Worm (Caenorhabditis elegans) whole organism, young adult: ENCODE measurements around the gene F37H8.6.

Experiments used
- B0019.2 ChIP-seq: fragments of 200-800 bp; sonication (Bioruptor generic); conservative IDR thresholded peaks from 2 replicates; pipeline ENCODE4 v1.3.6; 2022; ENCODE audit warnings: missing genetic modification reagents, missing genetic modification characterization, missing compliant biosample characterization
- B0336.3 ChIP-seq: fragments of 200-800 bp; sonication (Bioruptor generic); IDR thresholded peaks from 2 replicates; pipeline ENCODE4 v1.3.6; 2022; ENCODE audit warnings: missing genetic modification characterization, missing compliant biosample characterization
- C06A6.2 ChIP-seq: fragments of 200-800 bp; sonication (Bioruptor generic); conservative IDR thresholded peaks from 2 replicates; pipeline ENCODE4 v1.3.6; 2022; ENCODE audit warnings: missing genetic modification characterization, missing compliant biosample characterization
- D2030.7 ChIP-seq: fragments of 200-800 bp; sonication (Bioruptor generic); IDR thresholded peaks from 2 replicates; pipeline ENCODE4 v1.3.6; 2022; ENCODE audit warnings: missing genetic modification reagents, missing genetic modification characterization, missing compliant biosample characterization
- F23B12.7 ChIP-seq: sonication (generic microtip); optimal IDR thresholded peaks from 2 replicates; lab custom pipeline; 2017; ENCODE audit warnings: missing genetic modification characterization, mild to moderate bottlenecking, missing compliant biosample characterization, antibody characterized with exemption, moderate library complexity; ENCODE audit not compliant: insufficient read depth
- F33H1.4 ChIP-seq: fragments of 200-800 bp; sonication (Bioruptor generic); IDR thresholded peaks from 2 replicates; pipeline ENCODE4 v1.3.6; 2022; ENCODE audit warnings: missing genetic modification reagents, missing genetic modification characterization, missing compliant biosample characterization
- F52B5.7 ChIP-seq: sonication (generic microtip); optimal IDR thresholded peaks from 2 replicates; lab custom pipeline; 2016; ENCODE audit warnings: mild to moderate bottlenecking, missing genetic modification characterization, missing compliant biosample characterization
- F55B11.4 ChIP-seq: sonication (generic microtip); optimal IDR thresholded peaks from 2 replicates; lab custom pipeline; 2016; ENCODE audit warnings: missing compliant biosample characterization, missing genetic modification characterization, borderline replicate concordance; ENCODE audit not compliant: insufficient read depth
- F57C9.4 ChIP-seq: sonication (generic microtip); optimal IDR thresholded peaks from 2 replicates; lab custom pipeline; 2017; ENCODE audit warnings: mild to moderate bottlenecking, missing genetic modification characterization, missing compliant biosample characterization
- K11D2.4 ChIP-seq: fragments of 200-800 bp; sonication (Bioruptor generic); IDR thresholded peaks from 2 replicates; pipeline ENCODE4 v1.3.6; 2022; ENCODE audit warnings: missing genetic modification reagents, missing genetic modification characterization, missing compliant biosample characterization
- Y95B8A.8 ChIP-seq: fragments of 200-800 bp; sonication (Bioruptor generic); IDR thresholded peaks from 2 replicates; pipeline ENCODE4 v1.3.6; 2022; ENCODE audit warnings: missing genetic modification reagents, missing genetic modification characterization, missing compliant biosample characterization
- ZK185.1 ChIP-seq: sonication (generic microtip); optimal IDR thresholded peaks from 2 replicates; lab custom pipeline; 2016; ENCODE audit warnings: mild to moderate bottlenecking, missing genetic modification characterization, missing compliant biosample characterization; ENCODE audit not compliant: poor library complexity, severe bottlenecking
- atf-7 ChIP-seq: sonication (generic microtip); optimal IDR thresholded peaks from 2 replicates; lab custom pipeline; 2017; ENCODE audit warnings: mild to moderate bottlenecking, missing genetic modification characterization, missing compliant biosample characterization
- attf-5 ChIP-seq: fragments of 200-800 bp; sonication (Bioruptor generic); optimal IDR thresholded peaks from 2 replicates; lab custom pipeline; 2018; ENCODE audit warnings: mild to moderate bottlenecking, missing genetic modification characterization, missing compliant biosample characterization
- attf-6 ChIP-seq: fragments of 200-800 bp; sonication (Bioruptor generic); IDR thresholded peaks from 2 replicates; pipeline ENCODE4 v1.3.6; 2022; ENCODE audit warnings: missing genetic modification reagents, missing genetic modification characterization, missing compliant biosample characterization
- cebp-2 ChIP-seq: fragments of 200-800 bp; sonication (Bioruptor generic); IDR thresholded peaks from 2 replicates; pipeline ENCODE4 v1.3.6; 2022; ENCODE audit warnings: missing genetic modification characterization, missing compliant biosample characterization
- ceh-100 ChIP-seq: fragments of 200-800 bp; sonication (Bioruptor generic); IDR thresholded peaks from 2 replicates; pipeline ENCODE4 v1.3.6; 2022; ENCODE audit warnings: missing genetic modification reagents, missing genetic modification characterization, missing compliant biosample characterization
- ceh-79 ChIP-seq: sonication (generic microtip); optimal IDR thresholded peaks from 2 replicates; lab custom pipeline; 2017; ENCODE audit warnings: mild to moderate bottlenecking, missing genetic modification characterization, missing compliant biosample characterization
- ceh-91 ChIP-seq: fragments of 200-800 bp; sonication (Bioruptor generic); IDR thresholded peaks from 2 replicates; pipeline ENCODE4 v1.3.6; 2022; ENCODE audit warnings: missing genetic modification reagents, missing genetic modification characterization, missing compliant biosample characterization
- dpff-1 ChIP-seq: sonication (generic microtip); optimal IDR thresholded peaks from 2 replicates; lab custom pipeline; 2017; ENCODE audit warnings: mild to moderate bottlenecking, missing genetic modification characterization, missing compliant biosample characterization
- egl-18 ChIP-seq: fragments of 200-800 bp; sonication (Bioruptor generic); IDR thresholded peaks from 2 replicates; pipeline ENCODE4 v1.3.6; 2022; ENCODE audit warnings: missing genetic modification reagents, missing genetic modification characterization, missing compliant biosample characterization
- ets-4 ChIP-seq: fragments of 200-800 bp; sonication (Bioruptor generic); optimal IDR thresholded peaks from 2 replicates; lab custom pipeline; 2018; ENCODE audit warnings: mild to moderate bottlenecking, missing genetic modification characterization, missing compliant biosample characterization
- gei-17 ChIP-seq: fragments of 200-800 bp; sonication (Bioruptor generic); optimal IDR thresholded peaks from 2 replicates; lab custom pipeline; 2018; ENCODE audit warnings: mild to moderate bottlenecking, missing genetic modification characterization, missing compliant biosample characterization
- him-1 ChIP-seq: sonication (generic microtip); optimal IDR thresholded peaks from 2 replicates; lab custom pipeline; 2016; ENCODE audit warnings: missing genotype, missing genetic modification reagents, missing genetic modification characterization, missing compliant biosample characterization
- hlh-12 ChIP-seq: sonication (generic microtip); optimal IDR thresholded peaks from 2 replicates; lab custom pipeline; 2016; ENCODE audit warnings: missing genetic modification characterization, missing compliant biosample characterization
- hlh-26 ChIP-seq: fragments of 200-800 bp; sonication (Bioruptor generic); conservative IDR thresholded peaks from 2 replicates; pipeline ENCODE4 v1.3.6; 2022; ENCODE audit warnings: missing genetic modification reagents, missing genetic modification characterization, missing compliant biosample characterization
- hmg-1.2 ChIP-seq: fragments of 200-800 bp; sonication (Bioruptor generic); IDR thresholded peaks from 2 replicates; pipeline ENCODE4 v1.3.6; 2022; ENCODE audit warnings: missing genetic modification reagents, missing genetic modification characterization, missing compliant biosample characterization
- hmg-20 ChIP-seq: fragments of 200-800 bp; sonication (Bioruptor generic); IDR thresholded peaks from 2 replicates; pipeline ENCODE4 v1.3.6; 2022; ENCODE audit warnings: missing genetic modification reagents, missing genetic modification characterization, missing compliant biosample characterization
- hrde-1 ChIP-seq: sonication (generic microtip); optimal IDR thresholded peaks from 2 replicates; lab custom pipeline; 2016; ENCODE audit warnings: missing genetic modification characterization, mild to moderate bottlenecking, missing compliant biosample characterization, moderate library complexity, missing genotype, missing genetic modification reagents, borderline replicate concordance
- hsf-1 ChIP-seq: fragments of 200-800 bp; sonication (Bioruptor generic); IDR thresholded peaks from 2 replicates; pipeline ENCODE4 v1.3.6; 2022; ENCODE audit warnings: missing genetic modification reagents, missing genetic modification characterization, missing compliant biosample characterization
- let-526 ChIP-seq: fragments of 200-800 bp; sonication (Bioruptor generic); IDR thresholded peaks from 2 replicates; pipeline ENCODE4 v1.3.6; 2022; ENCODE audit warnings: missing genetic modification reagents, missing genetic modification characterization, missing compliant biosample characterization
- let-607 ChIP-seq, 2 experiments: fragments of 200-800 bp in 1 of 2; sonication (Bioruptor generic) in 1 of 2; sonication (generic microtip) in 1 of 2; optimal IDR thresholded peaks; 2 replicates each; lab custom pipeline; 2016 to 2018; ENCODE audit warnings: mild to moderate bottlenecking in 2 of 2, missing compliant biosample characterization in 2 of 2, missing genetic modification characterization in 2 of 2, moderate library complexity in 2 of 2, missing genotype in 1 of 2
- lir-1 ChIP-seq: fragments of 200-800 bp; sonication (Bioruptor generic); conservative IDR thresholded peaks from 2 replicates; pipeline ENCODE4 v1.3.6; 2022; ENCODE audit warnings: missing genetic modification reagents, missing genetic modification characterization, missing compliant biosample characterization
- lsl-1 ChIP-seq: fragments of 200-800 bp; sonication (Bioruptor generic); optimal IDR thresholded peaks from 2 replicates; lab custom pipeline; 2018; ENCODE audit warnings: mild to moderate bottlenecking, missing genetic modification characterization, moderate library complexity, missing compliant biosample characterization
- madf-10 ChIP-seq: sonication (generic microtip); optimal IDR thresholded peaks from 2 replicates; lab custom pipeline; 2016; ENCODE audit warnings: mild to moderate bottlenecking, missing genetic modification characterization, missing compliant biosample characterization
- mes-4 ChIP-seq: sonication (generic microtip); optimal IDR thresholded peaks from 2 replicates; lab custom pipeline; 2016; ENCODE audit warnings: missing genotype, missing genetic modification characterization, missing compliant biosample characterization
- mxl-1 ChIP-seq: sonication (generic microtip); optimal IDR thresholded peaks from 2 replicates; lab custom pipeline; 2016; ENCODE audit warnings: missing genetic modification characterization, missing compliant biosample characterization
- nfya-1 ChIP-seq: sonication (generic microtip); optimal IDR thresholded peaks from 2 replicates; lab custom pipeline; 2017; ENCODE audit warnings: antibody characterized with exemption, missing compliant biosample characterization, missing genetic modification characterization, borderline replicate concordance; ENCODE audit not compliant: insufficient read depth
- nfyb-1 ChIP-seq: fragments of 200-800 bp; sonication (Bioruptor generic); IDR thresholded peaks from 2 replicates; pipeline ENCODE4 v1.3.6; 2022; ENCODE audit warnings: missing genetic modification reagents, missing genetic modification characterization, missing compliant biosample characterization
- nhr-120 ChIP-seq: fragments of 200-800 bp; sonication (Bioruptor generic); IDR thresholded peaks from 2 replicates; pipeline ENCODE4 v1.3.6; 2022; ENCODE audit warnings: missing genetic modification characterization, missing compliant biosample characterization
- nhr-80 ChIP-seq: sonication (generic microtip); optimal IDR thresholded peaks from 2 replicates; lab custom pipeline; 2016; ENCODE audit warnings: missing genetic modification characterization, missing compliant biosample characterization
- pbrm-1 ChIP-seq: fragments of 200-800 bp; sonication (Bioruptor generic); IDR thresholded peaks from 2 replicates; pipeline ENCODE4 v1.3.6; 2022; ENCODE audit warnings: missing genetic modification reagents, missing genetic modification characterization, missing compliant biosample characterization
- rcor-1 ChIP-seq: fragments of 200-800 bp; sonication (Bioruptor generic); IDR thresholded peaks from 2 replicates; pipeline ENCODE4 v1.3.6; 2022; ENCODE audit warnings: missing genetic modification reagents, missing genetic modification characterization, missing compliant biosample characterization
- sptf-2 ChIP-seq: fragments of 200-800 bp; sonication (Bioruptor generic); optimal IDR thresholded peaks from 2 replicates; lab custom pipeline; 2018; ENCODE audit warnings: mild to moderate bottlenecking, missing genetic modification characterization, missing compliant biosample characterization
- tbp1 ChIP-seq: fragments of 200-800 bp; sonication (Bioruptor generic); optimal IDR thresholded peaks from 2 replicates; lab custom pipeline; 2018; ENCODE audit warnings: mild to moderate bottlenecking, missing genetic modification characterization, missing compliant biosample characterization
- unc-130 ChIP-seq: sonication (generic microtip); optimal IDR thresholded peaks from 2 replicates; lab custom pipeline; 2016; ENCODE audit warnings: missing genetic modification reagents, missing genetic modification characterization, missing compliant biosample characterization
- ztf-18 ChIP-seq: sonication (generic microtip); optimal IDR thresholded peaks from 2 replicates; lab custom pipeline; 2016; ENCODE audit warnings: missing genotype, mild to moderate bottlenecking, missing genetic modification characterization, missing compliant biosample characterization
- ztf-26 ChIP-seq: sonication (generic microtip); optimal IDR thresholded peaks from 2 replicates; lab custom pipeline; 2017; ENCODE audit warnings: missing genetic modification characterization, missing compliant biosample characterization
- ztf-3 ChIP-seq: fragments of 200-800 bp; sonication (Bioruptor generic); optimal IDR thresholded peaks from 2 replicates; lab custom pipeline; 2018; ENCODE audit warnings: mild to moderate bottlenecking, missing genetic modification characterization, missing compliant biosample characterization

Gene F37H8.6

ce11 chrII:11224045-11224481 lies 46.8 kb upstream of the F37H8.6 start (continued):
- TF ChIP-seq hrde-1 (peak; percentile 32), hlh-26 (no peak), ceh-100 (GFP tag; lab: Robert Waterston, UW) (peak; percentile 66), B0336.3 (GFP tag; lab: Robert Waterston, UW) (peak; percentile 96), nfyb-1 (GFP tag; lab: Robert Waterston, UW) (peak; percentile 86), ztf-3 (no peak), atf-7 (peak; percentile 54), F55B11.4 (no peak), pbrm-1 (GFP tag; lab: Robert Waterston, UW) (peak; percentile 97), F57C9.4 (tag; lab: Kevin White, UChicago) (no peak), mes-4 (tag; lab: Kevin White, UChicago) (peak; percentile 29), him-1 (peak; percentile 99), F33H1.4 (GFP tag; lab: Robert Waterston, UW) (peak; percentile 74), lir-1 (0 out of 2 replicates have a peak, but pooled peaks have one; percentile 39), mxl-1 (tag; lab: Kevin White, UChicago) (no peak), egl-18 (GFP tag; lab: Robert Waterston, UW) (no peak), madf-10 (tag; lab: Kevin White, UChicago) (peak; percentile 66), ztf-18 (tag; lab: Kevin White, UChicago) (peak; percentile 66), ztf-26 (no peak), C06A6.2 (peak; percentile 54; the same call in 1 of the 2 replicates), gei-17 (GFP tag; lab: Kevin White, UChicago) (peak; percentile 78), ets-4 (peak; percentile 74), F52B5.7 (tag; lab: Kevin White, UChicago) (peak; percentile 37), nfya-1 (tag; lab: Kevin White, UChicago) (no peak), attf-6 (peak; percentile 93), hsf-1 (GFP tag; lab: Robert Waterston, UW) (peak; percentile 52), unc-130 (GFP tag; lab: Kevin White, UChicago) (peak; percentile 33), ceh-91 (GFP tag; lab: Robert Waterston, UW) (peak; percentile 49; the same call in 1 of the 2 replicates), hmg-1.2 (GFP tag; lab: Robert Waterston, UW) (peak; percentile 98), K11D2.4 (no peak), nhr-120 (GFP tag; lab: Robert Waterston, UW) (peak; percentile 81; the same call in 1 of the 2 replicates), nhr-80 (tag; lab: Kevin White, UChicago) (peak; percentile 60), dpff-1 (tag; lab: Kevin White, UChicago) (peak; percentile 68), F23B12.7 (tag; lab: Kevin White, UChicago) (peak; percentile 80), cebp-2 (no peak), tbp1 (GFP tag; lab: Kevin White, UChicago) (peak; percentile 82), B0019.2 (peak; percentile 61), Y95B8A.8 (GFP tag; lab: Robert Waterston, UW) (no peak), lsl-1 (GFP tag; lab: Kevin White, UChicago) (peak; percentile 92), D2030.7 (GFP tag; lab: Robert Waterston, UW) (peak; percentile 94), hmg-20 (peak; percentile 68; the same call in 1 of the 2 replicates), ZK185.1 (peak; percentile 81), ceh-79 (tag; lab: Kevin White, UChicago) (no peak), hlh-12 (tag; lab: Kevin White, UChicago) (no peak), let-607 (tag; optimal IDR thresholded peaks at IDR 0.05; lab: Kevin White, UChicago) (peak; percentile 50 to 68), sptf-2 (GFP tag; lab: Kevin White, UChicago) (no peak), rcor-1 (GFP tag; lab: Robert Waterston, UW) (peak; percentile 91), let-526 (GFP tag; lab: Robert Waterston, UW) (no peak), attf-5 (GFP tag; lab: Kevin White, UChicago) (peak; percentile 40)
